Worm (Caenorhabditis elegans) whole organism, L3 larva: Measurements from ENCODE around the gene F16G10.11.

Experiments used
- R02D3.7 ChIP-seq: fragments of 150-350 bp; optimal IDR thresholded peaks from 2 replicates; lab custom pipeline; 2014; ENCODE audit warnings: missing biosample characterization, missing genetic modification characterization
- ZK546.5 ChIP-seq: sonication (generic microtip); optimal IDR thresholded peaks from 2 replicates; lab custom pipeline; 2017; ENCODE audit warnings: missing biosample characterization, missing genetic modification characterization
- aly-2 ChIP-seq: fragments of 150-350 bp; optimal IDR thresholded peaks from 2 replicates; lab custom pipeline; 2014; ENCODE audit warnings: missing biosample characterization, missing genetic modification characterization
- ama-1 ChIP-seq: fragments of 150-350 bp; optimal IDR thresholded peaks from 2 replicates; lab custom pipeline; 2018
- ceh-28 ChIP-seq: fragments of 150-350 bp; optimal IDR thresholded peaks from 2 replicates; lab custom pipeline; 2014; ENCODE audit warnings: missing biosample characterization, missing genetic modification reagents, missing genetic modification characterization
- ceh-9 ChIP-seq: sonication (generic microtip); optimal IDR thresholded peaks from 2 replicates; lab custom pipeline; 2018; ENCODE audit warnings: missing biosample characterization, missing genetic modification characterization
- egl-27 ChIP-seq: sonication (generic microtip); optimal IDR thresholded peaks from 4 replicates; lab custom pipeline; 2017; ENCODE audit warnings: missing biosample characterization, missing genetic modification reagents, missing genetic modification characterization
- egl-5 ChIP-seq: fragments of 150-350 bp; optimal IDR thresholded peaks from 2 replicates; lab custom pipeline; 2017; ENCODE audit warnings: missing biosample characterization, missing genetic modification reagents, missing genetic modification characterization, inconsistent platforms
- elt-2 ChIP-seq: sonication (generic microtip); optimal IDR thresholded peaks from 2 replicates; lab custom pipeline; 2016; ENCODE audit warnings: missing genetic modification reagents, mild to moderate bottlenecking, missing genetic modification characterization, missing compliant biosample characterization
- elt-3 ChIP-seq, 3 experiments: fragments of 150-350 bp in 1 of 3; sonication (generic microtip) in 2 of 3; optimal IDR thresholded peaks; 2 replicates in 2 of 3; 4 replicates in 1 of 3; lab custom pipeline; 2014 to 2017; ENCODE audit warnings: missing biosample characterization in 3 of 3, missing genetic modification characterization in 3 of 3
- eor-1 ChIP-seq, 2 experiments: fragments of 150-350 bp; optimal IDR thresholded peaks; 2 replicates each; lab custom pipeline; 2014 to 2018; ENCODE audit warnings: missing biosample characterization in 2 of 2, missing genetic modification characterization in 2 of 2
- fkh-10 ChIP-seq: sonication (generic microtip); optimal IDR thresholded peaks from 2 replicates; lab custom pipeline; 2017; ENCODE audit warnings: missing biosample characterization, missing genetic modification reagents, missing genetic modification characterization
- fkh-2 ChIP-seq: fragments of 150-350 bp; optimal IDR thresholded peaks from 2 replicates; lab custom pipeline; 2014; ENCODE audit warnings: missing biosample characterization, missing genetic modification reagents, missing genetic modification characterization
- fos-1 ChIP-seq: fragments of 150-350 bp; optimal IDR thresholded peaks from 2 replicates; lab custom pipeline; 2014; ENCODE audit warnings: missing biosample characterization, missing genetic modification characterization
- hmg-11 ChIP-seq: sonication (generic microtip); optimal IDR thresholded peaks from 2 replicates; lab custom pipeline; 2016; ENCODE audit warnings: missing genetic modification characterization, missing compliant biosample characterization
- lin-15B ChIP-seq: fragments of 150-350 bp; optimal IDR thresholded peaks from 2 replicates; lab custom pipeline; 2014; ENCODE audit warnings: missing biosample characterization, missing genetic modification characterization
- lsy-12 ChIP-seq: sonication (generic microtip); optimal IDR thresholded peaks from 2 replicates; lab custom pipeline; 2016; ENCODE audit warnings: mild to moderate bottlenecking, missing genetic modification characterization, missing compliant biosample characterization
- mml-1 ChIP-seq: fragments of 150-350 bp; sonication (generic microtip); optimal IDR thresholded peaks from 3 replicates; lab custom pipeline; 2014; ENCODE audit warnings: missing biosample characterization, missing genetic modification characterization
- nhr-23 ChIP-seq: fragments of 150-350 bp; optimal IDR thresholded peaks from 2 replicates; lab custom pipeline; 2014; ENCODE audit warnings: missing biosample characterization, missing genetic modification reagents, missing genetic modification characterization
- nhr-25 ChIP-seq: sonication (generic microtip); optimal IDR thresholded peaks from 2 replicates; lab custom pipeline; 2017; ENCODE audit warnings: missing biosample characterization, missing genetic modification characterization
- nhr-28 ChIP-seq: fragments of 150-350 bp; optimal IDR thresholded peaks from 2 replicates; lab custom pipeline; 2014; ENCODE audit warnings: missing biosample characterization, missing genetic modification characterization
- nhr-67 ChIP-seq: fragments of 150-350 bp; optimal IDR thresholded peaks from 2 replicates; lab custom pipeline; 2014; ENCODE audit warnings: missing biosample characterization, missing genetic modification characterization
- nhr-77 ChIP-seq: fragments of 150-350 bp; optimal IDR thresholded peaks from 2 replicates; lab custom pipeline; 2014; ENCODE audit warnings: missing biosample characterization, missing genetic modification characterization
- pha-4 ChIP-seq: fragments of 150-350 bp; optimal IDR thresholded peaks from 2 replicates; lab custom pipeline; 2014; ENCODE audit warnings: missing biosample characterization, missing genetic modification reagents, missing genetic modification characterization
- skn-1 ChIP-seq: fragments of 150-350 bp; optimal IDR thresholded peaks from 2 replicates; lab custom pipeline; 2014; ENCODE audit warnings: missing biosample characterization, missing genetic modification characterization
- snpc-4 ChIP-seq: fragments of 150-350 bp; optimal IDR thresholded peaks from 2 replicates; lab custom pipeline; 2014; ENCODE audit warnings: missing biosample characterization, missing genetic modification characterization
- tbx-2 ChIP-seq: sonication (generic microtip); optimal IDR thresholded peaks from 2 replicates; lab custom pipeline; 2016; ENCODE audit warnings: mild to moderate bottlenecking, missing genetic modification characterization, missing compliant biosample characterization
- unc-39 ChIP-seq: sonication (generic microtip); optimal IDR thresholded peaks from 4 replicates; lab custom pipeline; 2017; ENCODE audit warnings: missing biosample characterization, missing genetic modification characterization
- unc-62 ChIP-seq: fragments of 150-350 bp; sonication (generic microtip); optimal IDR thresholded peaks from 4 replicates; lab custom pipeline; 2014; ENCODE audit warnings: missing biosample characterization, missing genetic modification reagents, missing genetic modification characterization
- ztf-4 ChIP-seq: fragments of 150-350 bp; optimal IDR thresholded peaks from 2 replicates; lab custom pipeline; 2014; ENCODE audit warnings: missing biosample characterization, missing genetic modification characterization

Gene F16G10.11

ce11 chrII:2378465-2379009 is 15.2 kb downstream of the F16G10.11 start (continued):
- TF ChIP-seq fkh-2 (no peak), snpc-4 (no peak), tbx-2 (tag; lab: Kevin White, UChicago) (no peak), ceh-28 (tag; lab: Kevin White, UChicago) (peak; percentile 5), R02D3.7 (tag; lab: Kevin White, UChicago) (no peak)

ce11 chrII:2377751-2378150 is 16.0 kb downstream of the F16G10.11 start, which contains the start of gene F16G10.6:
F16G10.6 (minus strand) TSS chrII:2377851.
- TF ChIP-seq nhr-25 (tag; lab: Kevin White, UChicago) (no peak), ceh-9 (tag; lab: Kevin White, UChicago) (no peak), fkh-10 (no peak), unc-62 (GFP tag; lab: Kevin White, UChicago) (no peak), nhr-28 (tag; lab: Kevin White, UChicago) (no peak)

DNA sequence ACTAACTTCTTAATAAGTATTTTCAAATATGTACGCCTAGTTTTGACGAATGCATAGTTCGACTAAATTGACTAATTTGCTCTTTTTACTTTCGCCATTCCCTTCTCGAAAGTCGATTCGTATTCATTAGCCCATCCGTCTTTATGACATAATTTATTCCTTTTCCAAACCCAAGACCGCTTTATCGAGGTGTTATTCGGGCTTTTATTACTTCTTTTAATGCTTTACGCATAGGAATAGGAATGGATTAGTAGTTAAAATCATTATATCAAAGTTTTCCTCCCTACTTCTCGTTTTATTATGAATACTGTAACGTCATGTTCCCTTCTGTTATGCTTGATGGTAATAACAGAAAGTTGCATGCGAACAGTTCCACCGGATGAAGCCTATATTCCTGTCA is 18.7 kb downstream of the F16G10.11 start, which contains the start of gene F16G10.2:
F16G10.2 (plus strand) TSS at position 301 of the 400 bp plus-strand sequence.
- TF ChIP-seq hmg-11 (no peak), ceh-28 (tag; lab: Kevin White, UChicago) (no peak), ceh-9 (tag; lab: Kevin White, UChicago) (no peak), tbx-2 (tag; lab: Kevin White, UChicago) (no peak), ama-1 (no peak), fos-1 (tag; lab: Kevin White, UChicago) (no peak), pha-4 (tag; lab: Kevin White, UChicago) (no peak), eor-1 (tag; optimal IDR thresholded peaks at IDR 0.05; lab: Kevin White, UChicago) (no peak), snpc-4 (no peak), ztf-4 (tag; lab: Kevin White, UChicago) (no peak), skn-1 (no peak), lin-15B (tag; lab: Kevin White, UChicago) (no peak), egl-27 (tag; lab: Kevin White, UChicago) (no peak), lsy-12 (tag; lab: Kevin White, UChicago) (no peak), ZK546.5 (tag; lab: Kevin White, UChicago) (no peak), nhr-25 (tag; lab: Kevin White, UChicago) (no peak)
- TF ChIP-seq, all 47 proteins: peak for 0

ce11 chrII:2372090-2372489 is 21.6 kb downstream of the F16G10.11 start, which contains the start of gene F16G10.3:
F16G10.3 (plus strand) TSS chrII:2372390.
- TF ChIP-seq mml-1 (tag; lab: Kevin White, UChicago) (no peak), lsy-12 (tag; lab: Kevin White, UChicago) (no peak), unc-39 (tag; lab: Kevin White, UChicago) (no peak), ceh-28 (tag; lab: Kevin White, UChicago) (no peak), elt-3 (tag; optimal IDR thresholded peaks at IDR 0.05; lab: Kevin White, UChicago) (no peak), aly-2 (no peak), hmg-11 (no peak), pha-4 (tag; lab: Kevin White, UChicago) (no peak), egl-5 (tag; lab: Kevin White, UChicago) (no peak)

ce11 chrII:2368956-2369355 is 24.8 kb downstream of the F16G10.11 start, which contains the start of gene hpo-25:
hpo-25 (plus strand) TSS chrII:2369256.
- TF ChIP-seq lsy-12 (tag; lab: Kevin White, UChicago): no peak
- no peak for TF ChIP-seq mml-1 (tag; lab: Kevin White, UChicago)
- TF ChIP-seq nhr-67 (tag; lab: Kevin White, UChicago): no peak
- TF ChIP-seq nhr-23 (tag; lab: Kevin White, UChicago): no peak
- TF ChIP-seq ZK546.5 (tag; lab: Kevin White, UChicago): no peak
- no peak for TF ChIP-seq tbx-2 (tag; lab: Kevin White, UChicago)
- no peak for TF ChIP-seq elt-2 (tag; lab: Kevin White, UChicago)
- TF ChIP-seq elt-3 (tag; optimal IDR thresholded peaks at IDR 0.05; lab: Kevin White, UChicago): no peak
- no peak for TF ChIP-seq egl-5 (tag; lab: Kevin White, UChicago)
- no peak for TF ChIP-seq fkh-2
- no peak for TF ChIP-seq nhr-77 (tag; lab: Kevin White, UChicago)
- TF ChIP-seq, all 47 proteins: peak for 0
